Worm (Caenorhabditis elegans) whole organism, young adult: ENCODE data around the gene rack-1.

Experiments
- B0336.3 ChIP-seq: fragments of 200-800 bp; sonication (Bioruptor generic); IDR thresholded peaks from 2 replicates; pipeline ENCODE4 v1.3.6; 2022; ENCODE audit warnings: missing genetic modification characterization, missing compliant biosample characterization
- C17E4.6 ChIP-seq: fragments of 200-800 bp; sonication (Bioruptor generic); IDR thresholded peaks from 2 replicates; pipeline ENCODE4 v1.3.6; 2022; ENCODE audit warnings: missing genetic modification reagents, missing genetic modification characterization, missing compliant biosample characterization
- F39B2.1 ChIP-seq: fragments of 200-800 bp; sonication (Bioruptor generic); IDR thresholded peaks from 2 replicates; pipeline ENCODE4 v1.3.6; 2022; ENCODE audit warnings: missing genetic modification reagents, missing genetic modification characterization, missing compliant biosample characterization
- F55B11.4 ChIP-seq: sonication (generic microtip); optimal IDR thresholded peaks from 2 replicates; lab custom pipeline; 2016; ENCODE audit warnings: missing compliant biosample characterization, missing genetic modification characterization, borderline replicate concordance; ENCODE audit not compliant: insufficient read depth
- F57A8.1 ChIP-seq: fragments of 200-800 bp; sonication (Bioruptor generic); optimal IDR thresholded peaks from 2 replicates; lab custom pipeline; 2018; ENCODE audit warnings: mild to moderate bottlenecking, missing genetic modification characterization, moderate library complexity, missing compliant biosample characterization
- T26A5.8 ChIP-seq: sonication (generic microtip); optimal IDR thresholded peaks from 2 replicates; lab custom pipeline; 2016; ENCODE audit warnings: missing genetic modification characterization, missing compliant biosample characterization
- Y53F4B.3 ChIP-seq: fragments of 200-800 bp; sonication (Bioruptor generic); IDR thresholded peaks from 2 replicates; pipeline ENCODE4 v1.3.6; 2022; ENCODE audit warnings: missing genetic modification reagents, missing genetic modification characterization, missing compliant biosample characterization
- Y56A3A.18 ChIP-seq: fragments of 200-800 bp; sonication (Bioruptor generic); IDR thresholded peaks from 2 replicates; pipeline ENCODE4 v1.3.6; 2022; ENCODE audit warnings: missing genetic modification reagents, missing genetic modification characterization, missing compliant biosample characterization
- Y67H2A.10 ChIP-seq: fragments of 200-800 bp; sonication (Bioruptor generic); conservative IDR thresholded peaks from 2 replicates; pipeline ENCODE4 v1.3.6; 2022; ENCODE audit warnings: missing genetic modification reagents, missing genetic modification characterization, missing compliant biosample characterization
- Y95B8A.8 ChIP-seq: fragments of 200-800 bp; sonication (Bioruptor generic); IDR thresholded peaks from 2 replicates; pipeline ENCODE4 v1.3.6; 2022; ENCODE audit warnings: missing genetic modification reagents, missing genetic modification characterization, missing compliant biosample characterization
- ama-1 ChIP-seq, 3 experiments: fragments of 150-350 bp in 1 of 3; sonication (generic microtip) in 2 of 3; optimal IDR thresholded peaks; 2 replicates each; lab custom pipeline; 2014 to 2018; ENCODE audit warnings: missing biosample characterization in 2 of 3, missing genetic modification characterization in 2 of 3, missing genetic modification reagents in 2 of 3
- bed-1 ChIP-seq: fragments of 200-800 bp; sonication (Bioruptor generic); IDR thresholded peaks from 2 replicates; pipeline ENCODE4 v1.3.6; 2022; ENCODE audit warnings: missing genetic modification reagents, missing genetic modification characterization, missing compliant biosample characterization
- ccch-3 ChIP-seq: fragments of 200-800 bp; sonication (Bioruptor generic); optimal IDR thresholded peaks from 2 replicates; lab custom pipeline; 2018; ENCODE audit warnings: mild to moderate bottlenecking, missing genetic modification characterization, missing compliant biosample characterization
- cebp-1 ChIP-seq, 2 experiments: fragments of 200-800 bp in 1 of 2; sonication (Bioruptor generic) in 1 of 2; sonication (generic microtip) in 1 of 2; IDR thresholded peaks in 1 of 2; optimal IDR thresholded peaks in 1 of 2; 2 replicates each; pipeline versions ENCODE4 v1.3.6 to Lab custom; 2017 to 2022; ENCODE audit warnings: missing compliant biosample characterization in 2 of 2, missing genetic modification characterization in 2 of 2, mild to moderate bottlenecking in 1 of 2, missing genetic modification reagents in 1 of 2, moderate library complexity in 1 of 2
- cebp-2 ChIP-seq: fragments of 200-800 bp; sonication (Bioruptor generic); IDR thresholded peaks from 2 replicates; pipeline ENCODE4 v1.3.6; 2022; ENCODE audit warnings: missing genetic modification characterization, missing compliant biosample characterization
- egl-18 ChIP-seq: fragments of 200-800 bp; sonication (Bioruptor generic); IDR thresholded peaks from 2 replicates; pipeline ENCODE4 v1.3.6; 2022; ENCODE audit warnings: missing genetic modification reagents, missing genetic modification characterization, missing compliant biosample characterization
- egl-44 ChIP-seq: fragments of 200-800 bp; sonication (Bioruptor generic); IDR thresholded peaks from 2 replicates; pipeline ENCODE4 v1.3.6; 2022; ENCODE audit warnings: missing genetic modification reagents, missing genetic modification characterization, missing compliant biosample characterization
- gei-17 ChIP-seq: fragments of 200-800 bp; sonication (Bioruptor generic); optimal IDR thresholded peaks from 2 replicates; lab custom pipeline; 2018; ENCODE audit warnings: mild to moderate bottlenecking, missing genetic modification characterization, missing compliant biosample characterization
- him-1 ChIP-seq: sonication (generic microtip); optimal IDR thresholded peaks from 2 replicates; lab custom pipeline; 2016; ENCODE audit warnings: missing genotype, missing genetic modification reagents, missing genetic modification characterization, missing compliant biosample characterization
- hmg-1.2 ChIP-seq: fragments of 200-800 bp; sonication (Bioruptor generic); IDR thresholded peaks from 2 replicates; pipeline ENCODE4 v1.3.6; 2022; ENCODE audit warnings: missing genetic modification reagents, missing genetic modification characterization, missing compliant biosample characterization
- hrde-1 ChIP-seq: sonication (generic microtip); optimal IDR thresholded peaks from 2 replicates; lab custom pipeline; 2016; ENCODE audit warnings: missing genetic modification characterization, mild to moderate bottlenecking, missing compliant biosample characterization, moderate library complexity, missing genotype, missing genetic modification reagents, borderline replicate concordance
- lag-1 ChIP-seq: fragments of 200-800 bp; sonication (Bioruptor generic); IDR thresholded peaks from 2 replicates; pipeline ENCODE4 v1.3.6; 2022; ENCODE audit warnings: missing genetic modification reagents, missing genetic modification characterization, missing compliant biosample characterization
- let-526 ChIP-seq: fragments of 200-800 bp; sonication (Bioruptor generic); IDR thresholded peaks from 2 replicates; pipeline ENCODE4 v1.3.6; 2022; ENCODE audit warnings: missing genetic modification reagents, missing genetic modification characterization, missing compliant biosample characterization
- let-607 ChIP-seq, 2 experiments: fragments of 200-800 bp in 1 of 2; sonication (Bioruptor generic) in 1 of 2; sonication (generic microtip) in 1 of 2; optimal IDR thresholded peaks; 2 replicates each; lab custom pipeline; 2016 to 2018; ENCODE audit warnings: mild to moderate bottlenecking in 2 of 2, missing compliant biosample characterization in 2 of 2, missing genetic modification characterization in 2 of 2, moderate library complexity in 2 of 2, missing genotype in 1 of 2
- lin-54 ChIP-seq: fragments of 200-800 bp; sonication (Bioruptor generic); optimal IDR thresholded peaks from 2 replicates; lab custom pipeline; 2018; ENCODE audit warnings: mild to moderate bottlenecking, missing genetic modification characterization, missing compliant biosample characterization
- lsy-27 ChIP-seq: sonication (generic microtip); optimal IDR thresholded peaks from 2 replicates; lab custom pipeline; 2017; ENCODE audit warnings: missing genetic modification characterization, mild to moderate bottlenecking, missing compliant biosample characterization, antibody characterized with exemption, missing genotype, borderline replicate concordance; ENCODE audit not compliant: insufficient read depth
- madf-6 ChIP-seq: fragments of 200-800 bp; sonication (Bioruptor generic); IDR thresholded peaks from 2 replicates; pipeline ENCODE4 v1.3.6; 2022; ENCODE audit warnings: missing genetic modification reagents, missing genetic modification characterization, missing compliant biosample characterization
- nfyb-1 ChIP-seq: fragments of 200-800 bp; sonication (Bioruptor generic); IDR thresholded peaks from 2 replicates; pipeline ENCODE4 v1.3.6; 2022; ENCODE audit warnings: missing genetic modification reagents, missing genetic modification characterization, missing compliant biosample characterization
- nhr-27 ChIP-seq: fragments of 200-800 bp; sonication (Bioruptor generic); optimal IDR thresholded peaks from 2 replicates; lab custom pipeline; 2018; ENCODE audit warnings: mild to moderate bottlenecking, missing genetic modification characterization, moderate library complexity, missing compliant biosample characterization
- nhr-80 ChIP-seq: sonication (generic microtip); optimal IDR thresholded peaks from 2 replicates; lab custom pipeline; 2016; ENCODE audit warnings: missing genetic modification characterization, missing compliant biosample characterization
- repo-1 ChIP-seq: sonication (generic microtip); optimal IDR thresholded peaks from 2 replicates; lab custom pipeline; 2017; ENCODE audit warnings: mild to moderate bottlenecking, missing genetic modification characterization, missing compliant biosample characterization
- sea-2 ChIP-seq: fragments of 200-800 bp; sonication (Bioruptor generic); IDR thresholded peaks from 2 replicates; pipeline ENCODE4 v1.3.6; 2022; ENCODE audit warnings: missing genetic modification characterization, missing compliant biosample characterization
- snpc-3.4 ChIP-seq: sonication (generic microtip); optimal IDR thresholded peaks from 2 replicates; lab custom pipeline; 2017; ENCODE audit warnings: missing genetic modification characterization, mild to moderate bottlenecking, missing compliant biosample characterization, antibody characterized with exemption, moderate library complexity, missing genotype, missing genetic modification reagents
- snpc-4 ChIP-seq, 5 experiments: fragments of 150-350 bp in 1 of 5; sonication (generic microtip) in 4 of 5; optimal IDR thresholded peaks; 2 replicates each; lab custom pipeline; 2014 to 2018; ENCODE audit warnings: missing genetic modification characterization in 5 of 5, missing biosample characterization in 3 of 5, antibody characterized with exemption in 2 of 5, mild to moderate bottlenecking in 2 of 5, missing compliant biosample characterization in 2 of 5, missing genotype in 2 of 5, moderate library complexity in 2 of 5, missing genetic modification reagents in 1 of 5
- sptf-2 ChIP-seq: fragments of 200-800 bp; sonication (Bioruptor generic); optimal IDR thresholded peaks from 2 replicates; lab custom pipeline; 2018; ENCODE audit warnings: mild to moderate bottlenecking, missing genetic modification characterization, missing compliant biosample characterization
- tbx-9 ChIP-seq: sonication (generic microtip); optimal IDR thresholded peaks from 2 replicates; lab custom pipeline; 2016; ENCODE audit warnings: borderline replicate concordance, missing genetic modification characterization, inconsistent platforms, missing compliant biosample characterization
- tlf-1 ChIP-seq: fragments of 200-800 bp; sonication (Bioruptor generic); optimal IDR thresholded peaks from 2 replicates; lab custom pipeline; 2018; ENCODE audit warnings: mild to moderate bottlenecking, missing genetic modification characterization, missing compliant biosample characterization
- xnd-1 ChIP-seq: sonication (generic microtip); optimal IDR thresholded peaks from 2 replicates; lab custom pipeline; 2016; ENCODE audit warnings: missing genotype, missing genetic modification reagents, missing genetic modification characterization, missing compliant biosample characterization
- ztf-22 ChIP-seq: fragments of 200-800 bp; sonication (Bioruptor generic); optimal IDR thresholded peaks from 2 replicates; lab custom pipeline; 2018; ENCODE audit warnings: mild to moderate bottlenecking, missing genetic modification characterization, moderate library complexity, missing compliant biosample characterization
- ztf-25 ChIP-seq: fragments of 200-800 bp; sonication (Bioruptor generic); IDR thresholded peaks from 2 replicates; pipeline ENCODE4 v1.3.6; 2022; ENCODE audit warnings: missing genetic modification reagents, missing genetic modification characterization, missing compliant biosample characterization
- ztf-26 ChIP-seq: sonication (generic microtip); optimal IDR thresholded peaks from 2 replicates; lab custom pipeline; 2017; ENCODE audit warnings: missing genetic modification characterization, missing compliant biosample characterization

Gene rack-1

DNA sequence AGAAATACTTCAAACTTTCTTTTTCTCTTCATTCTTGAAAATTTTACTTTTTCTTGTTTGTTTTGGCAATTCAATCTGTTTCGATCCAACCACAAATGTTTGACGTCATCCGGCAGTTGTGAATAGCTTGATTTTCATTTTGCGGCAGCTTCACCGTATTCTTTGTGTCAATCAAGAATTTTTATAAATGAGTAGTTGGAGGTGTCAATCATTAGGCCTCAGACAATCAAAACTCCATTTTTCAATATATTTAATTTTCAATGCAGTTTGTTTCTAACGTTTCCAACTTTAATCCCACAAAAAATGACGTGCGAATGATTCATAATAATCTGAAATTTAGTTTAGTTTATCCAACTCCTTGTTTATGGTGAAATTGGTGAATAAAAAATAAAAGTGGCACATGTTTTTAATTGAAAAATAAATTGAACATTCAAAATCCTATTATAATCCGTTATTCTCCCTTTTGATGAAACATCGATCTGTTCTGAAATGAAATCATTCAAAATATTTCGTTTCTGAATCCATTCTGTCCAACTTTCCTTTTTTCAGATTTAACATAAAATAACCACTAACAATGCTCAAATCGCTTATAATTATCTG lies 18.9 kb upstream of the rack-1 start, which contains the start of gene ttr-53:
ttr-53 (plus strand) TSS at position 550 of the 600 bp plus-strand sequence.
- TF ChIP-seq hrde-1 (no peak), gei-17 (GFP tag; lab: Kevin White, UChicago) (no peak), nhr-80 (tag; lab: Kevin White, UChicago) (peak; percentile 6), let-607 (tag; optimal IDR thresholded peaks at IDR 0.05; lab: Kevin White, UChicago) (peak; percentile 87 to 90), ama-1 (optimal IDR thresholded peaks at IDR 0.05; lab: Kevin White, UChicago) (no peak), ama-1 (GFP tag; optimal IDR thresholded peaks at IDR 0.05; lab: Kevin White, UChicago) (no peak), ccch-3 (GFP tag; lab: Kevin White, UChicago) (no peak)

DNA sequence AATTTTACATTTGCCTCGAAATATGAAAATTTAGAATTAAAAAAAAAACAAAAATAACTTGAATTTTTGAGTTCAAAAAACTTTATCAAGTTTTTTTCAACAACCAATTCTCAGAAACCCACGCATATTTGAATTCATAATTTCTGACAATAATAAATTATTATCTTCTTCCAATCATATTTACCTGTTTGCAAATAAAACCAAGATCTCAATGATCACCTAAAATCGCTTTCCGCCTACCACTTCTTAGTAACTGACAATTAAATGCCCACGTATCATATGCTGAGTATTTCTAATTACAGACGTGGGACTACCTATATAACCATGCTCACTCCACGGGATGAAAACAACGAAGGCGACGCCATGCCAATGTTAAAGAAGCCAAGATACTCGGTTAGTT lies 14.8 kb upstream of the rack-1 start, which contains the start of gene pps-1:
pps-1 (plus strand) TSS at position 301 of the 400 bp plus-strand sequence.
- TF ChIP-seq lsy-27 (tag; lab: Kevin White, UChicago) (no peak), tlf-1 (GFP tag; lab: Kevin White, UChicago) (no peak), F57A8.1 (GFP tag; lab: Kevin White, UChicago) (no peak), F55B11.4 (no peak), nhr-27 (tag; lab: Kevin White, UChicago) (no peak), ccch-3 (GFP tag; lab: Kevin White, UChicago) (no peak), tbx-9 (tag; lab: Kevin White, UChicago) (no peak), snpc-4 (GFP tag; optimal IDR thresholded peaks at IDR 0.05; lab: Kevin White, UChicago) (no peak), snpc-4 (tag; optimal IDR thresholded peaks at IDR 0.05; lab: Kevin White, UChicago) (no peak), cebp-1 (GFP tag; IDR thresholded peaks at IDR 0.05; lab: Robert Waterston, UW) (no peak), cebp-1 (tag; optimal IDR thresholded peaks at IDR 0.05; lab: Kevin White, UChicago) (no peak), xnd-1 (tag; lab: Kevin White, UChicago) (no peak), sptf-2 (no peak), ztf-25 (GFP tag; lab: Robert Waterston, UW) (no peak)

DNA sequence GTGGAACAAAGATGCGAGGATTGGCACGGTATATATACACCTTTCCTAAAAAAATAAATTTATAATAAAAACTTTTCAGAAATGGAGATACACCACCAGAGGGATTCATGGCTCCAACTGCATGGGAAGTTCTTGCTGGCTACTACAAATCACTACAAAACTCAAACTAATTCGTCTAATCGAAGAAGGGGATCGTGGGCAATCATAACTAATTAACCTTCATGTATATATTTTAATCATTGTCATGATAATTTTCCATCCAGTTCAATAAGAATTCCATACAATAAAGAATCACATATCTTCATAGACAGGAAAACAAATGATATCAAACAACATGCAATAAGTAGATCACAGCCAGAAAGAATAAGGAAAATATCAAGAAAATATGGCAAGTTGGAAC lies 12.4 kb upstream of the rack-1 start:
- no peak for TF ChIP-seq ztf-25 (GFP tag; lab: Robert Waterston, UW)
- TF ChIP-seq him-1, result peak; percentile 93
- TF ChIP-seq Y56A3A.18, result no peak
- TF ChIP-seq bed-1 (GFP tag; lab: Robert Waterston, UW), result no peak
- no peak for TF ChIP-seq snpc-3.4 (tag; lab: Kevin White, UChicago)
- TF ChIP-seq snpc-4 (GFP tag; optimal IDR thresholded peaks at IDR 0.05; lab: Kevin White, UChicago), result no peak
- TF ChIP-seq snpc-4 (tag; optimal IDR thresholded peaks at IDR 0.05; lab: Kevin White, UChicago), result peak in 1 of 4 experiments; percentile 0
- no peak for TF ChIP-seq egl-18 (GFP tag; lab: Robert Waterston, UW)
- TF ChIP-seq Y95B8A.8 (GFP tag; lab: Robert Waterston, UW), result no peak
- TF ChIP-seq ztf-26, result no peak
- peak; percentile 6; the same call in 1 of the 2 replicates for TF ChIP-seq hmg-1.2 (GFP tag; lab: Robert Waterston, UW)
- TF ChIP-seq sptf-2, result no peak
- no peak for TF ChIP-seq let-526 (GFP tag; lab: Robert Waterston, UW)
- no peak for TF ChIP-seq Y53F4B.3 (GFP tag; lab: Robert Waterston, UW)
- TF ChIP-seq B0336.3 (GFP tag; lab: Robert Waterston, UW), result no peak
- no peak for TF ChIP-seq xnd-1 (tag; lab: Kevin White, UChicago)
- peak; percentile 27; the same call in 1 of the 2 replicates for TF ChIP-seq madf-6 (GFP tag; lab: Robert Waterston, UW)
- TF ChIP-seq C17E4.6, result no peak
- no peak for TF ChIP-seq ztf-22
- no peak for TF ChIP-seq lin-54 (GFP tag; lab: Kevin White, UChicago)
- TF ChIP-seq F39B2.1 (GFP tag; lab: Robert Waterston, UW), result no peak
- TF ChIP-seq sea-2, result no peak
- no peak for TF ChIP-seq nfyb-1 (GFP tag; lab: Robert Waterston, UW)
- TF ChIP-seq egl-44 (GFP tag; lab: Robert Waterston, UW), result no peak
- TF ChIP-seq Y67H2A.10 (GFP tag; lab: Robert Waterston, UW), result no peak
- no peak for TF ChIP-seq repo-1 (tag; lab: Kevin White, UChicago)
- no peak for TF ChIP-seq cebp-2 (GFP tag; lab: Robert Waterston, UW)
- TF ChIP-seq lag-1 (GFP tag; lab: Robert Waterston, UW), result no peak
- TF ChIP-seq T26A5.8 (tag; lab: Kevin White, UChicago), result no peak
- TF ChIP-seq nhr-27 (tag; lab: Kevin White, UChicago), result no peak
